Fruit fly (Drosophila melanogaster): Measurements from ENCODE around the gene sqz.

dm6 chr3R:19174512-19174911, 10.5 kb downstream of the sqz start:
- TF ChIP-seq ttk (optimal IDR thresholded peaks at IDR 0.05), result no peak
- no peak for TF ChIP-seq Myc (optimal IDR thresholded peaks at IDR 0.05)
